Worm (Caenorhabditis elegans) whole organism, mixed stage, embryonic: ENCODE measurements around the gene ctr-9.

Experiments
- ces-1 ChIP-seq: fragments of 150-350 bp; optimal IDR thresholded peaks from 2 replicates; lab custom pipeline; 2014; ENCODE audit warnings: missing biosample characterization, missing genetic modification reagents, missing genetic modification characterization
- drap-1 ChIP-seq: fragments of 200-800 bp; sonication (Bioruptor generic); optimal IDR thresholded peaks from 3 replicates; lab custom pipeline; 2018; ENCODE audit warnings: mild to moderate bottlenecking, missing genetic modification characterization, missing compliant biosample characterization
- hlh-1 ChIP-seq: fragments of 150-350 bp; optimal IDR thresholded peaks from 2 replicates; lab custom pipeline; 2014; ENCODE audit warnings: missing biosample characterization, missing genetic modification reagents, missing genetic modification characterization
- lsy-2 ChIP-seq: fragments of 150-350 bp; optimal IDR thresholded peaks from 2 replicates; lab custom pipeline; 2014; ENCODE audit warnings: missing biosample characterization, missing genetic modification characterization
- nhr-12 ChIP-seq: fragments of 150-350 bp; optimal IDR thresholded peaks from 2 replicates; lab custom pipeline; 2014; ENCODE audit warnings: missing biosample characterization, missing genetic modification characterization
- snpc-4 ChIP-seq: fragments of 150-350 bp; optimal IDR thresholded peaks from 2 replicates; lab custom pipeline; 2014; ENCODE audit warnings: missing biosample characterization, missing genetic modification characterization
- zip-8 ChIP-seq: fragments of 150-350 bp; optimal IDR thresholded peaks from 2 replicates; lab custom pipeline; 2014; ENCODE audit warnings: missing biosample characterization, missing genetic modification characterization

- TF ChIP-seq ces-1 (GFP tag; lab: Kevin White, UChicago) (peak; percentile 46), drap-1 (GFP tag; lab: Kevin White, UChicago) (no peak), lsy-2 (tag; lab: Kevin White, UChicago) (peak; percentile 16), nhr-12 (tag; lab: Kevin White, UChicago) (no peak), hlh-1 (no peak), zip-8 (tag; lab: Kevin White, UChicago) (no peak), snpc-4 (no peak)
These were observed 25.8 kb upstream of the ctr-9 start, which contains the start of gene B0464.9 for ce11 chrIII:9465424-9465823.
